Worm (Caenorhabditis elegans) whole organism, midembryonic: ENCODE results near the gene sdpn-1.

Experiments
- klf-2 ChIP-seq: fragments of 200-800 bp; sonication (Bioruptor generic); conservative IDR thresholded peaks from 2 replicates; pipeline ENCODE4 v1.3.6; 2022; ENCODE audit warnings: missing genetic modification reagents, missing genetic modification characterization, missing compliant biosample characterization
- med-1 ChIP-seq: sonication (generic microtip); optimal IDR thresholded peaks from 2 replicates; lab custom pipeline; 2017; ENCODE audit warnings: missing genetic modification characterization, mild to moderate bottlenecking, missing compliant biosample characterization, antibody characterized with exemption, missing genetic modification reagents; ENCODE audit not compliant: insufficient read depth
- ztf-23 ChIP-seq: fragments of 200-800 bp; sonication (Bioruptor generic); IDR thresholded peaks from 2 replicates; pipeline ENCODE4 v1.3.6; 2022; ENCODE audit warnings: missing genetic modification reagents, missing genetic modification characterization, missing compliant biosample characterization

ce11 chrX:7988457-7988856, 9.6 kb downstream of the sdpn-1 start:
- TF ChIP-seq klf-2 (no peak), med-1 (no peak), ztf-23 (GFP tag; lab: Robert Waterston, UW) (no peak)
